Worm (Caenorhabditis elegans): ENCODE measurements around the gene gst-20.
A peak's percentile ranks its signal among the peaks of the same experiment; 100 is the strongest.
"Not testable (repeated sequence)": the region's sequence is repeated elsewhere in the genome, so short reads cannot be mapped to it uniquely, and the experiment has no call there.

gst-20 gene

DNA sequence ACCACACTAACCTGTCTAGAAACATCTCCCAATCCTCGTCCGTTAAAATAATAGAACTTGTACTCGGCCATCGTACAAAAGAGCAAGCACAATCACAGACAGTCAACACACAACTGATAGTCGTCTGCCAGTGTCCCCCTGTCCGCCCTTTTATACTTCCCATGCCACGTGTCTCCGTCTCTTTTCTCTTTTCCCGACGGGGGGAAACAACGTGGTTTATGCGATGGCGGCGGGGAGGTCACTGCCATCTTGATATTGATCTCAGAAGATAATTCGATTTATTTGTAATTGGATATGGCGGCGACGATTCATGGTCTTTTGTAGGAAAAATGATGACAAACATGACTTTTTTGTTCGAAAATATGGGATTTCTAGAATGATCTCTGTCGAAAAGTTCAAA lies at the start of gene gst-20:
Gene gst-20 (minus strand): TSS at position 170 of the 400 bp plus-strand sequence.
- TF ChIP-seq skn-1 (tag; optimal IDR thresholded peaks at IDR 0.05) (no peak), nhr-28 (tag; optimal IDR thresholded peaks at IDR 0.05) (no peak), ceh-82 (tag; optimal IDR thresholded peaks at IDR 0.05) (no peak), nhr-43 (tag; optimal IDR thresholded peaks at IDR 0.05; ENCODE audit: poor library complexity, severe bottlenecking) (peak; percentile 68), elt-2 (tag; optimal IDR thresholded peaks at IDR 0.05) (peak; percentile 64), eor-1 (tag; optimal IDR thresholded peaks at IDR 0.05) (no peak), hmg-11 (tag; optimal IDR thresholded peaks at IDR 0.05) (no peak), zag-1 (tag; optimal IDR thresholded peaks at IDR 0.05) (no peak), fkh-10 (GFP tag; optimal IDR thresholded peaks at IDR 0.05) (no peak), R02D3.7 (tag; optimal IDR thresholded peaks at IDR 0.05) (no peak), lsy-12 (tag; optimal IDR thresholded peaks at IDR 0.05) (no peak), unc-62 (GFP tag; optimal IDR thresholded peaks at IDR 0.05) (no peak), ztf-11 (tag; optimal IDR thresholded peaks at IDR 0.05) (no peak), ceh-16 (tag; optimal IDR thresholded peaks at IDR 0.05) (no peak), ama-1 (optimal IDR thresholded peaks at IDR 0.05) (no peak), nhr-25 (tag; optimal IDR thresholded peaks at IDR 0.05) (peak; percentile 64), fkh-2 (tag; optimal IDR thresholded peaks at IDR 0.05) (no peak), mml-1 (tag; optimal IDR thresholded peaks at IDR 0.05) (no peak), pqm-1 (tag; optimal IDR thresholded peaks at IDR 0.05) (peak; percentile 49), elt-1 (tag; optimal IDR thresholded peaks at IDR 0.05) (peak; percentile 61), nfya-1 (tag; optimal IDR thresholded peaks at IDR 0.05; ENCODE audit: insufficient read depth) (peak; percentile 8), nhr-77 (tag; optimal IDR thresholded peaks at IDR 0.05) (no peak), egl-5 (tag; optimal IDR thresholded peaks at IDR 0.05) (no peak), mdl-1 (tag; optimal IDR thresholded peaks at IDR 0.05) (peak; percentile 54), ZK546.5 (tag; optimal IDR thresholded peaks at IDR 0.05) (no peak), nhr-237 (tag; optimal IDR thresholded peaks at IDR 0.05) (no peak), ztf-4 (tag; optimal IDR thresholded peaks at IDR 0.05) (no peak), ceh-28 (tag; optimal IDR thresholded peaks at IDR 0.05) (peak; percentile 53), nhr-76 (tag; optimal IDR thresholded peaks at IDR 0.05) (no peak), pha-4 (tag; optimal IDR thresholded peaks at IDR 0.05) (peak; percentile 75), nhr-23 (tag; optimal IDR thresholded peaks at IDR 0.05) (peak; percentile 48), sea-2 (GFP tag; optimal IDR thresholded peaks at IDR 0.05) (no peak), egl-27 (tag; optimal IDR thresholded peaks at IDR 0.05) (no peak), jun-1 (tag; optimal IDR thresholded peaks at IDR 0.05) (peak; percentile 14)

DNA sequence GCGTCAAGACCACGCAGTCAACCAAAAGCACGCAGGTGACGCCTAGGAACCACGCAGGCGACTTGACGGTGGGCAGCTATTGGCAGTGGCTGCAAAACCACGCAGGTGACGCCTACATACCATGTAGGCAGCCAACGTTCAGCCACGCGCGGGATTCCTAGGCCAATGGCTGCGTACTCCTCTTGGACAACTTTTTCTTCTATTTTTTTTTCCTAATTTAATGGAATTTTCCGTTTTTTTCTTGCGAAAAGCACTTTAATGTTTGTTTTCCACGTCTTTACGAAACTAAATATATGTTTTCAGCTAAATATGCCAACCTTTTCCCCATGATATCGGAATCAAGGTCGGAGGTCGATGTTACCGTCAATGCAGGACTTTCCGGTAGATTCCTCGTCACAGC lies 45.1 kb upstream of the gst-20 start, which contains the start of gene C31C9.9:
Gene C31C9.9 (plus strand): TSS at position 301 of the 400 bp plus-strand sequence.
- TF ChIP-seq elt-2, hmg-11, jun-1 (tag; optimal IDR thresholded peaks at IDR 0.05): not testable (repeated sequence)

DNA sequence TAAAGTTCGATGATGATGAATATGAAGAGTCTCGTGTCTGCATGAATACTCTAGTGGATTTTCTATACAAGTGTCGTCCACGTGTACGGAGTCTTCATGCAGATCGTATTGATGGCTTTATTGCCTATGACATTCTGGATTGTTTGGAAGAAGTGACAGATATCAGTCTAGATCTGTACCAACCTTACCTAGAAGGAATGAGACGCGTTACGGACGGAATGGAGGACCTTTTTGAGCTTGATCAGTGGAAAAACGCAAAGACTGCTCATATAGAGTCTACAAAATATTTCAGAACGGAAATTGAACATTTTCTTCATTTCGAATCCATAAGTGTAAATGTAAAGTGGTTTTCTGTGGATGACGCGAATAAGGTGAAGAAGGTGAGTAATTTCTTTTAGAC lies 38.6 kb upstream of the gst-20 start, which contains the start of gene fbxa-169:
Gene fbxa-169 (plus strand): TSS at position 301 of the 400 bp plus-strand sequence.
- no peak for TF ChIP-seq zag-1 (tag; optimal IDR thresholded peaks at IDR 0.05)
- TF ChIP-seq mml-1 (tag; optimal IDR thresholded peaks at IDR 0.05) = no peak
- no peak for TF ChIP-seq nhr-67 (tag; optimal IDR thresholded peaks at IDR 0.05)
- TF ChIP-seq fkh-2 (tag; optimal IDR thresholded peaks at IDR 0.05) = no peak
- TF ChIP-seq ceh-82 (tag; optimal IDR thresholded peaks at IDR 0.05) = no peak
- no peak for TF ChIP-seq unc-39 (tag; optimal IDR thresholded peaks at IDR 0.05)
- TF ChIP-seq aly-2 (tag; optimal IDR thresholded peaks at IDR 0.05) = no peak
- TF ChIP-seq nhr-77 (tag; optimal IDR thresholded peaks at IDR 0.05) = no peak
- TF ChIP-seq ZK546.5 (tag; optimal IDR thresholded peaks at IDR 0.05) = no peak
- no peak for TF ChIP-seq elt-2 (tag; optimal IDR thresholded peaks at IDR 0.05)
- TF ChIP-seq nhr-237 (tag; optimal IDR thresholded peaks at IDR 0.05) = no peak
- no peak for TF ChIP-seq unc-62 (GFP tag; optimal IDR thresholded peaks at IDR 0.05)

DNA sequence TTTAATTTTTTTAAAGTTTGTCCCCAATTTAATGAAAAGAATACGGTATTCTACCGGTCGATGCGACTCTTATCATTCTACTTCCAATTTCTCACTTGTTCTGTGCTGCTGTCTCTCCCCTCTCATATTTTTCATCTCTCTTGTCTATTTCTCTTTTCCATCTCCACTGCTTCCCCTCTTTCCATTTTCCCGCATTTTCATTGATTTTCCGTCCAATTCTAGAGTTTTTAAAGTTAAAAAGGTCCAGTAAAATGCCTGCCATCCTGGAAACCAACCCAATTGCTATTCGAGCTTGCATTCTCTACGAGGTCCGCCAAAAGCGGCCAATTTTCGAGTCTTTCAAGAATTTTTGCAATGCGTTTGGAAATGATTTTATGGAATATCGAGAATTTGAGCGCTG lies 31.7 kb upstream of the gst-20 start, which contains the start of gene fbxa-167:
Gene fbxa-167 (plus strand): TSS at position 179 of the 400 bp plus-strand sequence.
- TF ChIP-seq hmg-11 (tag; optimal IDR thresholded peaks at IDR 0.05) (peak; percentile 45), nfya-1 (tag; optimal IDR thresholded peaks at IDR 0.05; ENCODE audit: insufficient read depth) (peak; percentile 16), unc-39 (tag; optimal IDR thresholded peaks at IDR 0.05) (no peak), lsy-12 (tag; optimal IDR thresholded peaks at IDR 0.05) (no peak), pha-4 (tag; optimal IDR thresholded peaks at IDR 0.05) (peak; percentile 9), elt-2 (tag; optimal IDR thresholded peaks at IDR 0.05) (peak; percentile 9), nhr-43 (tag; optimal IDR thresholded peaks at IDR 0.05; ENCODE audit: poor library complexity, severe bottlenecking) (no peak), sea-2 (GFP tag; optimal IDR thresholded peaks at IDR 0.05) (no peak), skn-1 (tag; optimal IDR thresholded peaks at IDR 0.05) (no peak), pqm-1 (tag; optimal IDR thresholded peaks at IDR 0.05) (no peak)

Measured in whole organism, L3 larva.